Fruit fly (Drosophila melanogaster) whole organism, embryonic: ENCODE results near the gene Mybbp1A.

ENCODE experiments used
- Bdp1 ChIP-seq: fragments of 200-800 bp; sonication (Bioruptor generic); optimal IDR thresholded peaks from 3 replicates; lab custom pipeline; 2016; ENCODE audit warnings: missing biosample characterization, missing genetic modification characterization
- CG10366 ChIP-seq: fragments of 200-800 bp; sonication (Bioruptor generic); IDR thresholded peaks from 2 replicates; pipeline ENCODE4 v1.3.6; 2022; ENCODE audit warnings: missing biosample characterization, missing genetic modification characterization
- CG10565 ChIP-seq: fragments of 200-800 bp; sonication (Bioruptor generic); optimal IDR thresholded peaks from 3 replicates; lab custom pipeline; 2016; ENCODE audit warnings: missing biosample characterization, mild to moderate bottlenecking, missing genetic modification characterization
- CG12155 ChIP-seq: fragments of 200-800 bp; sonication (Bioruptor generic); optimal IDR thresholded peaks from 3 replicates; lab custom pipeline; 2016; ENCODE audit warnings: missing biosample characterization, missing genetic modification characterization
- CG12219 ChIP-seq: fragments of 200-800 bp; sonication (Bioruptor generic); optimal IDR thresholded peaks from 3 replicates; lab custom pipeline; 2018; ENCODE audit warnings: missing biosample characterization, mild to moderate bottlenecking, missing genetic modification characterization
- CG12942 ChIP-seq: fragments of 200-800 bp; sonication (Bioruptor generic); optimal IDR thresholded peaks from 3 replicates; lab custom pipeline; 2016; ENCODE audit warnings: missing biosample characterization, missing genetic modification characterization
- CG13123 ChIP-seq: fragments of 200-800 bp; sonication (Bioruptor generic); optimal IDR thresholded peaks from 2 replicates; lab custom pipeline; 2016; ENCODE audit warnings: missing biosample characterization, missing genetic modification characterization
- CG13624 ChIP-seq: fragments of 200-800 bp; sonication (Bioruptor generic); optimal IDR thresholded peaks from 2 replicates; lab custom pipeline; 2016; ENCODE audit warnings: missing biosample characterization, missing genetic modification characterization
- CG14050 ChIP-seq: fragments of 200-800 bp; sonication (Bioruptor generic); IDR thresholded peaks from 3 replicates; pipeline ENCODE4 v1.3.6; 2022; ENCODE audit warnings: missing biosample characterization, missing genetic modification characterization
- CG14710 ChIP-seq: fragments of 200-800 bp; sonication (Bioruptor generic); optimal IDR thresholded peaks from 3 replicates; lab custom pipeline; 2019; ENCODE audit warnings: missing biosample characterization, mild to moderate bottlenecking, missing genetic modification characterization, moderate library complexity
- CG17912 ChIP-seq: fragments of 200-800 bp; sonication (Bioruptor generic); optimal IDR thresholded peaks from 2 replicates; lab custom pipeline; 2018; ENCODE audit warnings: missing biosample characterization, mild to moderate bottlenecking, missing genetic modification characterization
- CG18599 ChIP-seq: fragments of 200-800 bp; sonication (Bioruptor generic); optimal IDR thresholded peaks from 3 replicates; lab custom pipeline; 2017; ENCODE audit warnings: missing biosample characterization, missing genetic modification characterization, mild to moderate bottlenecking, moderate library complexity, missing genetic modification reagents
- CG2116 ChIP-seq: fragments of 200-800 bp; sonication (Bioruptor generic); optimal IDR thresholded peaks from 3 replicates; lab custom pipeline; 2018; ENCODE audit warnings: missing biosample characterization, mild to moderate bottlenecking, missing genetic modification characterization
- CG5180 ChIP-seq: fragments of 200-800 bp; sonication (Bioruptor generic); optimal IDR thresholded peaks from 3 replicates; lab custom pipeline; 2017; ENCODE audit warnings: missing biosample characterization, missing genetic modification characterization, mild to moderate bottlenecking, moderate library complexity, missing genetic modification reagents
- CG5245 ChIP-seq: fragments of 200-800 bp; sonication (Bioruptor generic); optimal IDR thresholded peaks from 3 replicates; lab custom pipeline; 2016; ENCODE audit warnings: missing biosample characterization, missing genetic modification characterization
- CG6175 ChIP-seq: fragments of 200-800 bp; sonication (Bioruptor generic); IDR thresholded peaks from 3 replicates; pipeline ENCODE4 v1.3.6; 2022; ENCODE audit warnings: missing biosample characterization, missing genetic modification characterization
- CG6254 ChIP-seq: fragments of 200-800 bp; sonication (Bioruptor generic); optimal IDR thresholded peaks from 3 replicates; lab custom pipeline; 2017; ENCODE audit warnings: mild to moderate bottlenecking, missing biosample characterization, missing genetic modification reagents, missing genetic modification characterization
- CG7357 ChIP-seq: fragments of 200-800 bp; sonication (Bioruptor generic); IDR thresholded peaks from 3 replicates; pipeline ENCODE4 v1.3.6; 2022; ENCODE audit warnings: missing biosample characterization, missing genetic modification characterization
- CG8089 ChIP-seq: fragments of 200-800 bp; sonication (Bioruptor generic); optimal IDR thresholded peaks from 3 replicates; lab custom pipeline; 2016; ENCODE audit warnings: missing biosample characterization, missing genetic modification characterization
- HLH3B ChIP-seq: fragments of 200-800 bp; sonication (Bioruptor generic); IDR thresholded peaks from 2 replicates; pipeline ENCODE4 v1.3.6; 2022; ENCODE audit warnings: missing biosample characterization, missing genetic modification characterization
- HLH54F ChIP-seq: fragments of 200-800 bp; sonication (Bioruptor generic); optimal IDR thresholded peaks from 3 replicates; lab custom pipeline; 2016; ENCODE audit warnings: missing biosample characterization, missing genetic modification characterization
- Hsf ChIP-seq: fragments of 200-800 bp; sonication (Bioruptor generic); optimal IDR thresholded peaks from 3 replicates; lab custom pipeline; 2016; ENCODE audit warnings: missing biosample characterization, missing genetic modification characterization
- Kr ChIP-seq: fragments of 200-800 bp; sonication (Bioruptor generic); optimal IDR thresholded peaks from 2 replicates; lab custom pipeline; 2017; ENCODE audit warnings: missing biosample characterization, mild to moderate bottlenecking, missing genetic modification characterization
- NC2α ChIP-seq: fragments of 200-800 bp; sonication (Bioruptor generic); optimal IDR thresholded peaks from 2 replicates; lab custom pipeline; 2016; ENCODE audit warnings: missing biosample characterization, missing genetic modification characterization
- NC2β ChIP-seq: fragments of 200-800 bp; sonication (Bioruptor generic); optimal IDR thresholded peaks from 2 replicates; lab custom pipeline; 2016; ENCODE audit warnings: missing biosample characterization, missing genetic modification characterization
- NFAT ChIP-seq: fragments of 200-800 bp; sonication (Bioruptor generic); IDR thresholded peaks from 2 replicates; pipeline ENCODE4 v1.3.6; 2022; ENCODE audit warnings: missing biosample characterization, missing genetic modification characterization
- Nf-YB ChIP-seq: fragments of 200-800 bp; sonication (Bioruptor generic); optimal IDR thresholded peaks from 3 replicates; lab custom pipeline; 2019; ENCODE audit warnings: missing biosample characterization, mild to moderate bottlenecking, missing genetic modification characterization, moderate library complexity
- Poxn ChIP-seq: fragments of 200-800 bp; sonication (Bioruptor generic); IDR thresholded peaks from 2 replicates; pipeline ENCODE4 v1.3.6; 2022; ENCODE audit warnings: missing biosample characterization, missing genetic modification characterization
- Ravus ChIP-seq: fragments of 200-800 bp; sonication (Bioruptor generic); IDR thresholded peaks from 2 replicates; pipeline ENCODE4 v1.3.6; 2022; ENCODE audit warnings: missing biosample characterization, missing genetic modification characterization
- Scr ChIP-seq: fragments of 200-800 bp; sonication (Bioruptor generic); IDR thresholded peaks from 2 replicates; pipeline ENCODE4 v1.3.6; 2022; ENCODE audit warnings: missing biosample characterization, missing genetic modification characterization; ENCODE audit not compliant: partially characterized antibody
- Sox100B ChIP-seq: fragments of 200-800 bp; sonication (Bioruptor generic); optimal IDR thresholded peaks from 3 replicates; lab custom pipeline; 2018; ENCODE audit warnings: missing biosample characterization, mild to moderate bottlenecking, missing genetic modification characterization
- Taf1 ChIP-seq: fragments of 200-800 bp; sonication (Bioruptor generic); IDR thresholded peaks from 2 replicates; pipeline ENCODE4 v1.3.6; 2022; ENCODE audit warnings: missing biosample characterization, missing genetic modification characterization
- Vsx1 ChIP-seq: fragments of 200-800 bp; sonication (Bioruptor generic); optimal IDR thresholded peaks from 2 replicates; lab custom pipeline; 2017; ENCODE audit warnings: missing biosample characterization, mild to moderate bottlenecking, missing genetic modification characterization, missing genetic modification reagents
- ac ChIP-seq: fragments of 200-800 bp; sonication (Bioruptor generic); optimal IDR thresholded peaks from 3 replicates; lab custom pipeline; 2017; ENCODE audit warnings: missing biosample characterization, mild to moderate bottlenecking, missing genetic modification characterization
- cato ChIP-seq: fragments of 200-800 bp; sonication (Bioruptor generic); optimal IDR thresholded peaks from 2 replicates; lab custom pipeline; 2016; ENCODE audit warnings: missing biosample characterization, missing genetic modification characterization, borderline replicate concordance
- dmrt11E ChIP-seq: fragments of 200-800 bp; sonication (Bioruptor generic); optimal IDR thresholded peaks from 3 replicates; lab custom pipeline; 2018; ENCODE audit warnings: missing biosample characterization, mild to moderate bottlenecking, missing genetic modification characterization, moderate library complexity
- gcm2 ChIP-seq: fragments of 200-800 bp; sonication (Bioruptor generic); optimal IDR thresholded peaks from 2 replicates; lab custom pipeline; 2016; ENCODE audit warnings: missing biosample characterization, missing genetic modification characterization
- gro ChIP-seq: fragments of 200-800 bp; sonication (Bioruptor generic); optimal IDR thresholded peaks from 2 replicates; lab custom pipeline; 2016; ENCODE audit warnings: missing biosample characterization, missing genetic modification characterization
- gsb ChIP-seq: fragments of 200-800 bp; sonication (Bioruptor generic); IDR thresholded peaks from 2 replicates; pipeline ENCODE4 v1.3.6; 2022; ENCODE audit warnings: missing biosample characterization, missing genetic modification characterization
- ind ChIP-seq: fragments of 200-800 bp; sonication (Bioruptor generic); optimal IDR thresholded peaks from 3 replicates; lab custom pipeline; 2016; ENCODE audit warnings: missing biosample characterization, missing genetic modification characterization
- org-1 ChIP-seq: fragments of 200-800 bp; sonication (Bioruptor generic); optimal IDR thresholded peaks from 2 replicates; lab custom pipeline; 2017; ENCODE audit warnings: missing biosample characterization, missing genetic modification characterization
- otp ChIP-seq: fragments of 200-800 bp; sonication (Bioruptor generic); IDR thresholded peaks from 3 replicates; pipeline ENCODE4, ENCODE4 v1.3.6; 2022; ENCODE audit warnings: missing biosample characterization, missing genetic modification characterization
- pan ChIP-seq, 4 experiments: fragments of >200 bp in 3 of 4; fragments of 200-800 bp in 1 of 4; sonication (Bioruptor generic) in 1 of 4; optimal IDR thresholded peaks in 3 of 4; IDR thresholded peaks in 1 of 4; 2 replicates each; pipeline versions ENCODE4 v1.3.6 to Lab custom; 2017 to 2022; ENCODE audit warnings: missing biosample characterization in 2 of 4, missing genetic modification characterization in 2 of 4, mixed read lengths in 1 of 4
- pnt ChIP-seq: fragments of 200-800 bp; sonication (Bioruptor generic); optimal IDR thresholded peaks from 3 replicates; lab custom pipeline; 2016; ENCODE audit warnings: missing biosample characterization, missing genetic modification characterization
- prd ChIP-seq, 3 experiments: fragments of >200 bp in 2 of 3; fragments of 200-800 bp in 1 of 3; sonication (Bioruptor generic) in 1 of 3; optimal IDR thresholded peaks in 2 of 3; IDR thresholded peaks in 1 of 3; 2 replicates in 2 of 3; 3 replicates in 1 of 3; pipeline versions ENCODE4 v1.3.6 to Lab custom; 2017 to 2022; ENCODE audit warnings: missing biosample characterization in 1 of 3, missing genetic modification characterization in 1 of 3
- sob ChIP-seq: fragments of 200-800 bp; sonication (Bioruptor generic); IDR thresholded peaks from 2 replicates; pipeline ENCODE4 v1.3.6; 2022; ENCODE audit warnings: missing biosample characterization, missing genetic modification characterization
- stwl ChIP-seq: fragments of 200-800 bp; sonication (Bioruptor generic); optimal IDR thresholded peaks from 3 replicates; lab custom pipeline; 2018; ENCODE audit warnings: missing biosample characterization, mild to moderate bottlenecking, missing genetic modification characterization, moderate library complexity
- tna ChIP-seq: fragments of 200-800 bp; sonication (Bioruptor generic); IDR thresholded peaks from 2 replicates; pipeline ENCODE4 v1.3.6; 2022; ENCODE audit warnings: missing biosample characterization, missing genetic modification characterization; ENCODE audit not compliant: partially characterized antibody
- wdn ChIP-seq: fragments of 200-800 bp; sonication (Bioruptor generic); IDR thresholded peaks from 2 replicates; pipeline ENCODE4 v1.3.6; 2022; ENCODE audit warnings: missing biosample characterization, missing genetic modification characterization
- wek ChIP-seq: fragments of 200-800 bp; sonication (Bioruptor generic); optimal IDR thresholded peaks from 3 replicates; lab custom pipeline; 2018; ENCODE audit warnings: missing biosample characterization, mild to moderate bottlenecking, missing genetic modification characterization, moderate library complexity

Mybbp1A gene

DNA sequence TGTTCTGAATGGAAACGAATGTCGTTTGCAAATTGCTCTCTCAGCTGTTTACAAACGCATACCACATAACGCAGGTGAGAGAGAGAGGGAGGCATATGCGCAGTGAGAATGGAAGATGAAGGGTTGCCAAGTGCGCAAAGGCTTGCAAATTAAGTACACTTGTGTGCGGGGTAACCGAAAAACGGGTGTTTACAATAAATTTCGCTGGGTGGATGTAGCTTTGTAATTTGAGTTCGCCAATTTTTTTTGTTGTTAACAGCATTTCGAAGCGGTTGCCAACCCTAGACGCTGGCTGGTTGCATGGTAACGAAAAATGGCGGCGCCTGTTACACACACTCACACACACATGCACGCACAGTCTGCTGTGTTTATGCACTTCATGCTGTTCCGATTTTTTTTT lies 25.4 kb downstream of the Mybbp1A start (continued):
- TF ChIP-seq ac (GFP tag; lab: Kevin White, UChicago) (peak; percentile 77), stwl (tag; lab: Kevin White, UChicago) (peak; percentile 30), CG8089 (GFP tag; lab: Kevin White, UChicago) (peak; percentile 93), Nf-YB (GFP tag; lab: Kevin White, UChicago) (peak; percentile 74), CG14710 (tag; lab: Kevin White, UChicago) (peak; percentile 93), HLH3B (peak; percentile 96), CG13624 (GFP tag; lab: Kevin White, UChicago) (peak; percentile 97), pan (optimal IDR thresholded peaks at IDR 0.05; lab: Kevin White, UChicago) (no peak), pan (GFP tag; optimal IDR thresholded peaks at IDR 0.05 in 1 of 2, IDR thresholded peaks at IDR 0.05 in 1 of 2) (peak in 1 of 2 experiments; percentile 98), CG13123 (peak; percentile 87), CG6175 (GFP tag; lab: Robert Waterston, UW) (peak; percentile 94), CG5245 (GFP tag; lab: Kevin White, UChicago) (peak; percentile 95), gcm2 (GFP tag; lab: Kevin White, UChicago) (peak; percentile 96), CG12155 (GFP tag; lab: Kevin White, UChicago) (peak; percentile 92), CG12942 (GFP tag; lab: Kevin White, UChicago) (peak; percentile 92), CG7357 (GFP tag; lab: Robert Waterston, UW) (peak; percentile 87), CG17912 (GFP tag; lab: Kevin White, UChicago) (peak; percentile 91), Scr (no peak), wek (GFP tag; lab: Kevin White, UChicago) (peak; percentile 91), gsb (peak; percentile 91), dmrt11E (tag; lab: Kevin White, UChicago) (peak; percentile 87), wdn (peak; percentile 95), org-1 (peak; percentile 94), Bdp1 (GFP tag; lab: Kevin White, UChicago) (peak; percentile 88), NC2β (GFP tag; lab: Kevin White, UChicago) (peak; percentile 91), CG14050 (GFP tag; lab: Robert Waterston, UW) (peak; percentile 94), pnt (GFP tag; lab: Kevin White, UChicago) (peak; percentile 92), cato (GFP tag; lab: Kevin White, UChicago) (peak; percentile 90), Ravus (peak; percentile 90), Taf1 (GFP tag; lab: Robert Waterston, UW) (peak; percentile 95), CG5180 (GFP tag; lab: Kevin White, UChicago) (peak; percentile 89), NFAT (GFP tag; lab: Robert Waterston, UW) (peak; percentile 97), CG10366 (peak; percentile 96), CG18599 (peak; percentile 97), Vsx1 (GFP tag; lab: Kevin White, UChicago) (no peak), CG2116 (peak; percentile 79), prd (optimal IDR thresholded peaks at IDR 0.05; lab: Kevin White, UChicago) (no peak), prd (GFP tag; IDR thresholded peaks at IDR 0.05; lab: Robert Waterston, UW) (peak; percentile 97), Hsf (GFP tag; lab: Kevin White, UChicago) (peak; percentile 95), sob (peak; percentile 96), tna (0 out of 2 replicates have a peak, but pooled peaks have one; percentile 17), CG10565 (GFP tag; lab: Kevin White, UChicago) (peak; percentile 85), otp (GFP tag; lab: Robert Waterston, UW) (peak; percentile 98), ind (GFP tag; lab: Kevin White, UChicago) (peak; percentile 96), Kr (GFP tag; lab: Kevin White, UChicago) (peak; percentile 81), NC2α (GFP tag; lab: Kevin White, UChicago) (peak; percentile 80), Sox100B (no peak), HLH54F (peak; percentile 95), gro (GFP tag; lab: Kevin White, UChicago) (peak; percentile 88), CG12219 (GFP tag; lab: Kevin White, UChicago) (peak; percentile 94), CG6254 (GFP tag; lab: Kevin White, UChicago) (peak; percentile 94), Poxn (GFP tag; lab: Robert Waterston, UW) (peak; percentile 81)
